Worm (Caenorhabditis elegans) whole organism, L4/young adult: Measurements from ENCODE around the gene Y51H7C.41.

Experiments
- W03F9.2 ChIP-seq: fragments of 150-350 bp; optimal IDR thresholded peaks from 2 replicates; lab custom pipeline; 2014; ENCODE audit warnings: missing biosample characterization, missing genetic modification characterization
- him-1 ChIP-seq: sonication (generic microtip); optimal IDR thresholded peaks from 2 replicates; lab custom pipeline; 2016; ENCODE audit warnings: missing genotype, missing genetic modification reagents, missing genetic modification characterization, missing compliant biosample characterization

- TF ChIP-seq W03F9.2 (tag; lab: Kevin White, UChicago) (no peak), him-1 (tag; lab: Kevin White, UChicago) (no peak)
Measured at ce11 chrII:1437449-1438335, 34.6 kb downstream of the Y51H7C.41 start, which contains the start of gene nol-6.
